Fruit fly (Drosophila melanogaster): ENCODE data around the gene CG31156.

Gene CG31156

dm6 chr3R:22636567-22636889 is 23.1 kb upstream of the CG31156 start:
- TF ChIP-seq sv (GFP tag; optimal IDR thresholded peaks at IDR 0.05) (no peak), HLH106 (tag; optimal IDR thresholded peaks at IDR 0.05) (peak; percentile 16), h (GFP tag; optimal IDR thresholded peaks at IDR 0.05) (peak; percentile 27), Jra (GFP tag; optimal IDR thresholded peaks at IDR 0.05) (no peak), dl (GFP tag; optimal IDR thresholded peaks at IDR 0.05; ENCODE audit: insufficient read depth in 1 of 2, partially characterized antibody in 2 of 2) (peak in 1 of 2 experiments; percentile 63), Dif (GFP tag; optimal IDR thresholded peaks at IDR 0.05; ENCODE audit: partially characterized antibody) (peak; percentile 85), foxo (GFP tag; optimal IDR thresholded peaks at IDR 0.05) (no peak)

dm6 chr3R:22635684-22636566 is 22.5 kb upstream of the CG31156 start:
- TF ChIP-seq Abd-B (GFP tag; optimal IDR thresholded peaks at IDR 0.05) (no peak), Jra (GFP tag; optimal IDR thresholded peaks at IDR 0.05) (no peak), psq (GFP tag; optimal IDR thresholded peaks at IDR 0.05) (peak; percentile 24), Hr78 (GFP tag; optimal IDR thresholded peaks at IDR 0.05) (no peak), dl (GFP tag; optimal IDR thresholded peaks at IDR 0.05; ENCODE audit: insufficient read depth in 1 of 2, partially characterized antibody in 2 of 2) (peak in 1 of 2 experiments; percentile 41), Hnf4 (GFP tag; optimal IDR thresholded peaks at IDR 0.05) (peak; percentile 29), jim (GFP tag; optimal IDR thresholded peaks at IDR 0.05) (no peak), Dfd (GFP tag; optimal IDR thresholded peaks at IDR 0.05) (no peak), N (GFP tag; optimal IDR thresholded peaks at IDR 0.05) (no peak), Myc (optimal IDR thresholded peaks at IDR 0.05) (no peak), CG9705 (GFP tag; optimal IDR thresholded peaks at IDR 0.05) (peak; percentile 13), lola (GFP tag; optimal IDR thresholded peaks at IDR 0.05) (no peak), dsf (GFP tag; optimal IDR thresholded peaks at IDR 0.05; ENCODE audit: borderline replicate concordance) (no peak), sage (GFP tag; optimal IDR thresholded peaks at IDR 0.05) (no peak), Hr83 (GFP tag; optimal IDR thresholded peaks at IDR 0.05; ENCODE audit: poor library complexity, severe bottlenecking) (peak; percentile 92), woc (GFP tag; optimal IDR thresholded peaks at IDR 0.05) (no peak), pan (optimal IDR thresholded peaks at IDR 0.05) (no peak), CG32264 (GFP tag; optimal IDR thresholded peaks at IDR 0.05) (peak; percentile 19), usp (GFP tag; optimal IDR thresholded peaks at IDR 0.05) (no peak), fru (GFP tag; optimal IDR thresholded peaks at IDR 0.05) (peak; percentile 50), sv (GFP tag; optimal IDR thresholded peaks at IDR 0.05) (no peak), GATAd (GFP tag; optimal IDR thresholded peaks at IDR 0.05) (no peak), foxo (GFP tag; optimal IDR thresholded peaks at IDR 0.05) (peak in 1 of 2 experiments; percentile 54), Dif (GFP tag; optimal IDR thresholded peaks at IDR 0.05; ENCODE audit: partially characterized antibody) (no peak), CrebA (GFP tag; optimal IDR thresholded peaks at IDR 0.05; ENCODE audit: borderline replicate concordance) (peak; percentile 45), Vsx2 (GFP tag; optimal IDR thresholded peaks at IDR 0.05; ENCODE audit: partially characterized antibody) (no peak), ey (GFP tag; optimal IDR thresholded peaks at IDR 0.05) (no peak), dmrt93B (GFP tag; optimal IDR thresholded peaks at IDR 0.05) (no peak), Mio (GFP tag; optimal IDR thresholded peaks at IDR 0.05) (no peak), Sp1 (GFP tag; optimal IDR thresholded peaks at IDR 0.05) (peak; percentile 41), HLH106 (tag; optimal IDR thresholded peaks at IDR 0.05) (peak; percentile 14), tai (GFP tag; optimal IDR thresholded peaks at IDR 0.05) (no peak), h (GFP tag; optimal IDR thresholded peaks at IDR 0.05) (peak; percentile 37), brk (GFP tag; optimal IDR thresholded peaks at IDR 0.05) (no peak), Rel (GFP tag; optimal IDR thresholded peaks at IDR 0.05) (no peak), Rel (tag; optimal IDR thresholded peaks at IDR 0.05) (peak; percentile 53), rgr (GFP tag; optimal IDR thresholded peaks at IDR 0.05) (peak; percentile 70), OdsH (GFP tag; optimal IDR thresholded peaks at IDR 0.05) (peak; percentile 65), br (GFP tag; optimal IDR thresholded peaks at IDR 0.05) (peak; percentile 57)
